Fruit fly (Drosophila melanogaster) whole organism, embryonic: ENCODE data around the gene Sur.

Experiments
- ATbp ChIP-seq: fragments of 200-800 bp; sonication (Bioruptor generic); optimal IDR thresholded peaks from 2 replicates; lab custom pipeline; 2017; ENCODE audit warnings: missing biosample characterization, mild to moderate bottlenecking, missing genetic modification characterization, missing genetic modification reagents
- CG10147 ChIP-seq: fragments of 200-800 bp; sonication (Bioruptor generic); optimal IDR thresholded peaks from 2 replicates; lab custom pipeline; 2019; ENCODE audit warnings: missing biosample characterization, mild to moderate bottlenecking, missing genetic modification characterization, moderate library complexity
- CG10209 ChIP-seq: fragments of 200-800 bp; sonication (Bioruptor generic); optimal IDR thresholded peaks from 3 replicates; lab custom pipeline; 2017; ENCODE audit warnings: missing biosample characterization, mild to moderate bottlenecking, missing genetic modification characterization, missing genetic modification reagents
- CG10979 ChIP-seq: fragments of 200-800 bp; sonication (Bioruptor generic); optimal IDR thresholded peaks from 2 replicates; lab custom pipeline; 2018; ENCODE audit warnings: missing biosample characterization, mild to moderate bottlenecking, missing genetic modification characterization, moderate library complexity
- CG12659 ChIP-seq: fragments of 200-800 bp; sonication (Bioruptor generic); optimal IDR thresholded peaks from 3 replicates; lab custom pipeline; 2017; ENCODE audit warnings: mild to moderate bottlenecking, missing biosample characterization, missing genetic modification reagents, missing genetic modification characterization
- CG13296 ChIP-seq: fragments of 200-800 bp; sonication (Bioruptor generic); optimal IDR thresholded peaks from 3 replicates; lab custom pipeline; 2018; ENCODE audit warnings: missing biosample characterization, mild to moderate bottlenecking, missing genetic modification characterization
- CG14667 ChIP-seq: fragments of 200-800 bp; sonication (Bioruptor generic); IDR thresholded peaks from 2 replicates; pipeline ENCODE4 v1.3.6; 2022; ENCODE audit warnings: missing biosample characterization, missing genetic modification characterization
- CG15479 ChIP-seq: fragments of 200-800 bp; sonication (Bioruptor generic); optimal IDR thresholded peaks from 3 replicates; lab custom pipeline; 2019; ENCODE audit warnings: missing biosample characterization, mild to moderate bottlenecking, missing genetic modification characterization, moderate library complexity
- CG17328 ChIP-seq: fragments of 200-800 bp; sonication (Bioruptor generic); IDR thresholded peaks from 2 replicates; pipeline ENCODE4 v1.3.6; 2022; ENCODE audit warnings: missing biosample characterization, missing genetic modification characterization
- CG17802 ChIP-seq: fragments of 200-800 bp; sonication (Bioruptor generic); optimal IDR thresholded peaks from 2 replicates; lab custom pipeline; 2018; ENCODE audit warnings: missing biosample characterization, mild to moderate bottlenecking, missing genetic modification characterization, moderate library complexity
- CG18476 ChIP-seq: fragments of 200-800 bp; sonication (Bioruptor generic); optimal IDR thresholded peaks from 2 replicates; lab custom pipeline; 2016; ENCODE audit warnings: missing biosample characterization, mild to moderate bottlenecking, missing genetic modification characterization
- CG3281 ChIP-seq: fragments of 200-800 bp; sonication (Bioruptor generic); optimal IDR thresholded peaks from 3 replicates; lab custom pipeline; 2017; ENCODE audit warnings: missing biosample characterization, mild to moderate bottlenecking, missing genetic modification characterization
- CG33213 ChIP-seq: fragments of 200-800 bp; sonication (Bioruptor generic); optimal IDR thresholded peaks from 3 replicates; lab custom pipeline; 2016; ENCODE audit warnings: missing biosample characterization, missing genetic modification characterization
- CG4617 ChIP-seq: fragments of 200-800 bp; sonication (Bioruptor generic); optimal IDR thresholded peaks from 3 replicates; lab custom pipeline; 2016; ENCODE audit warnings: missing biosample characterization, missing genetic modification characterization, borderline replicate concordance
- CG5953 ChIP-seq: fragments of 200-800 bp; sonication (Bioruptor generic); IDR thresholded peaks from 2 replicates; pipeline ENCODE4 v1.3.6; 2022; ENCODE audit warnings: missing biosample characterization, missing genetic modification characterization
- CG6683 ChIP-seq: fragments of 200-800 bp; sonication (Bioruptor generic); optimal IDR thresholded peaks from 2 replicates; lab custom pipeline; 2017; ENCODE audit warnings: missing biosample characterization, mild to moderate bottlenecking, missing genetic modification characterization, missing genetic modification reagents
- Dfd ChIP-seq, 2 experiments: fragments of >200 bp; optimal IDR thresholded peaks; 2 replicates each; lab custom pipeline; 2017; ENCODE audit warnings: missing biosample characterization in 2 of 2, missing genetic modification characterization in 2 of 2
- Dip2 ChIP-seq: fragments of 200-800 bp; sonication (Bioruptor generic); IDR thresholded peaks from 2 replicates; pipeline ENCODE4 v1.3.6; 2022; ENCODE audit warnings: missing biosample characterization, missing genetic modification characterization
- Doc2 ChIP-seq: fragments of 200-800 bp; sonication (Bioruptor generic); IDR thresholded peaks from 2 replicates; pipeline ENCODE4 v1.3.6; 2022; ENCODE audit warnings: missing biosample characterization, missing genetic modification characterization
- E2f2 ChIP-seq: fragments of 200-800 bp; sonication (Bioruptor generic); IDR thresholded peaks from 2 replicates; pipeline ENCODE4 v1.3.6; 2022; ENCODE audit warnings: missing biosample characterization, missing genetic modification characterization
- Eip74EF ChIP-seq, 2 experiments: fragments of 200-800 bp in 1 of 2; fragments of >200 bp in 1 of 2; sonication (Bioruptor generic) in 1 of 2; optimal IDR thresholded peaks; 2 replicates each; lab custom pipeline; 2017 to 2019; ENCODE audit warnings: missing biosample characterization in 2 of 2, missing genetic modification characterization in 2 of 2, mild to moderate bottlenecking in 1 of 2, moderate library complexity in 1 of 2
- Ets65A ChIP-seq: fragments of 200-800 bp; sonication (Bioruptor generic); peaks from one replicate; lab custom pipeline; 2016; ENCODE audit warnings: missing biosample characterization, missing genetic modification characterization
- H15 ChIP-seq: fragments of 200-800 bp; sonication (Bioruptor generic); IDR thresholded peaks from 3 replicates; pipeline ENCODE4 v1.3.6; 2022; ENCODE audit warnings: missing biosample characterization, missing genetic modification characterization
- HHEX ChIP-seq: fragments of 200-800 bp; sonication (Bioruptor generic); optimal IDR thresholded peaks from 3 replicates; lab custom pipeline; 2017; ENCODE audit warnings: missing biosample characterization, mild to moderate bottlenecking, missing genetic modification characterization, missing genetic modification reagents
- HLH4C ChIP-seq: fragments of 200-800 bp; sonication (Bioruptor generic); IDR thresholded peaks from 3 replicates; pipeline ENCODE4 v1.3.6; 2022; ENCODE audit warnings: missing biosample characterization, missing genetic modification characterization; ENCODE audit not compliant: partially characterized antibody
- HLHmδ ChIP-seq: fragments of 200-800 bp; sonication (Bioruptor generic); optimal IDR thresholded peaks from 2 replicates; lab custom pipeline; 2018; ENCODE audit warnings: missing biosample characterization, mild to moderate bottlenecking, missing genetic modification characterization, moderate library complexity
- Jarid2 ChIP-seq: fragments of 200-800 bp; sonication (Bioruptor generic); optimal IDR thresholded peaks from 3 replicates; lab custom pipeline; 2017; ENCODE audit warnings: mild to moderate bottlenecking, missing biosample characterization, missing genetic modification reagents, missing genetic modification characterization
- MTF-1 ChIP-seq: fragments of 200-800 bp; sonication (Bioruptor generic); optimal IDR thresholded peaks from 2 replicates; lab custom pipeline; 2018; ENCODE audit warnings: missing biosample characterization, mild to moderate bottlenecking, missing genetic modification characterization, borderline replicate concordance
- Med ChIP-seq: fragments of 200-800 bp; sonication (Bioruptor generic); peaks from one replicate; lab custom pipeline; 2016; ENCODE audit warnings: missing biosample characterization, missing genetic modification characterization, mild to moderate bottlenecking, inconsistent platforms, moderate library complexity
- Opbp ChIP-seq: fragments of 200-800 bp; sonication (Bioruptor generic); IDR thresholded peaks from 3 replicates; pipeline ENCODE4 v1.3.6; 2022; ENCODE audit warnings: missing biosample characterization, missing genetic modification characterization; ENCODE audit not compliant: partially characterized antibody
- Xrp1 ChIP-seq: fragments of 200-800 bp; sonication (Bioruptor generic); IDR thresholded peaks from 2 replicates; pipeline ENCODE4 v1.3.6; 2022; ENCODE audit warnings: missing biosample characterization, missing genetic modification characterization
- cwo ChIP-seq: fragments of 200-800 bp; sonication (Bioruptor generic); optimal IDR thresholded peaks from 3 replicates; lab custom pipeline; 2017; ENCODE audit warnings: missing biosample characterization, missing genetic modification characterization, mild to moderate bottlenecking, moderate library complexity, missing genetic modification reagents
- emc ChIP-seq: fragments of 200-800 bp; sonication (Bioruptor generic); optimal IDR thresholded peaks from 2 replicates; lab custom pipeline; 2016; ENCODE audit warnings: missing biosample characterization, missing genetic modification characterization
- esg ChIP-seq: fragments of 200-800 bp; sonication (Bioruptor generic); conservative IDR thresholded peaks from 2 replicates; pipeline ENCODE4 v1.3.6; 2022; ENCODE audit warnings: missing biosample characterization, missing genetic modification characterization
- exex ChIP-seq: fragments of 200-800 bp; sonication (Bioruptor generic); optimal IDR thresholded peaks from 4 replicates; lab custom pipeline; 2018; ENCODE audit warnings: missing biosample characterization, mild to moderate bottlenecking, missing genetic modification characterization, moderate library complexity
- jing ChIP-seq: fragments of 200-800 bp; sonication (Bioruptor generic); optimal IDR thresholded peaks from 2 replicates; lab custom pipeline; 2018; ENCODE audit warnings: missing biosample characterization, mild to moderate bottlenecking, missing genetic modification characterization
- kay ChIP-seq: fragments of 200-800 bp; sonication (Bioruptor generic); optimal IDR thresholded peaks from 2 replicates; lab custom pipeline; 2016; ENCODE audit warnings: missing biosample characterization, missing genetic modification characterization
- lola ChIP-seq, 3 experiments: fragments of >200 bp in 2 of 3; fragments of 200-800 bp in 1 of 3; sonication (Bioruptor generic) in 1 of 3; optimal IDR thresholded peaks; 2 replicates each; lab custom pipeline; 2017 to 2019; ENCODE audit warnings: missing biosample characterization in 3 of 3, missing genetic modification characterization in 3 of 3, mild to moderate bottlenecking in 1 of 3, moderate library complexity in 1 of 3
- nerfin-2 ChIP-seq: fragments of 200-800 bp; sonication (Bioruptor generic); IDR thresholded peaks from 2 replicates; pipeline ENCODE4 v1.3.6; 2022; ENCODE audit warnings: missing biosample characterization, missing genetic modification characterization; ENCODE audit not compliant: partially characterized antibody
- nmo ChIP-seq: fragments of 200-800 bp; sonication (Bioruptor generic); optimal IDR thresholded peaks from 2 replicates; lab custom pipeline; 2018; ENCODE audit warnings: missing biosample characterization, mild to moderate bottlenecking, missing genetic modification characterization, moderate library complexity
- pum ChIP-seq: fragments of 200-800 bp; sonication (Bioruptor generic); optimal IDR thresholded peaks from 2 replicates; lab custom pipeline; 2016; ENCODE audit warnings: missing biosample characterization, missing genetic modification characterization
- run ChIP-seq: fragments of 200-800 bp; sonication (Bioruptor generic); optimal IDR thresholded peaks from 3 replicates; lab custom pipeline; 2018; ENCODE audit warnings: missing biosample characterization, mild to moderate bottlenecking, missing genetic modification characterization
- salm ChIP-seq: fragments of 200-800 bp; sonication (Bioruptor generic); optimal IDR thresholded peaks from 2 replicates; lab custom pipeline; 2018; ENCODE audit warnings: missing biosample characterization, mild to moderate bottlenecking, missing genetic modification characterization
- sc ChIP-seq, 3 experiments: fragments of >200 bp in 2 of 3; fragments of 200-800 bp in 1 of 3; sonication (Bioruptor generic) in 1 of 3; optimal IDR thresholded peaks; 2 replicates in 2 of 3; 3 replicates in 1 of 3; lab custom pipeline; 2017; ENCODE audit warnings: mild to moderate bottlenecking in 1 of 3, missing biosample characterization in 1 of 3, missing genetic modification characterization in 1 of 3, missing genetic modification reagents in 1 of 3
- sim ChIP-seq: fragments of 200-800 bp; sonication (Bioruptor generic); IDR thresholded peaks from 2 replicates; pipeline ENCODE4 v1.3.6; 2022; ENCODE audit warnings: missing biosample characterization, missing genetic modification characterization
- tap ChIP-seq: fragments of 200-800 bp; optimal IDR thresholded peaks from 3 replicates; lab custom pipeline; 2019; ENCODE audit warnings: missing biosample characterization, mild to moderate bottlenecking, missing genetic modification characterization, moderate library complexity

Sur gene

dm6 chr2L:10200847-10201246 lies 1.9 kb upstream of the Sur start, which contains the start of the genes Ripalpha and RpL7 (continued):
- TF ChIP-seq CG5953 (peak; percentile 97), CG6683 (GFP tag; lab: Kevin White, UChicago) (peak; percentile 98), run (tag; lab: Kevin White, UChicago) (no peak), cwo (GFP tag; lab: Kevin White, UChicago) (peak; percentile 93), salm (tag; lab: Kevin White, UChicago) (peak; percentile 92), kay (GFP tag; lab: Kevin White, UChicago) (peak; percentile 92)

DNA sequence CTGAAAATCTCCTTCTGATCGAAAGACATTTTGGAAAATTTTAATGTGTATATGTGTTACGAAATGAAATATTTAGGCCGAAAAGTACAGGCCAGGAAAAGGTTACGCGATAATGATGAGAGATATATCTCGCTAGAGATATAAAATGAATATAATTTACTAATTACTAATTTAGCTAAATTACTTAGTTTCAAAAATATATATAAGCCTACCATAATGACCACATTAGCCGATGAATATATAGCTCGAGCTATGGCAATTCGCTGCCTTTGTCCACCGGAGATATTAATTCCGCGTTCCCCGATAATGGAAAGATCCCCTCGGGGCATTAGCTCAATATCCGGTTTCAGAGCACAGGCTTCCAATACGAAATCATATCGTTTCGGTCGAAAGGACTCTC lies 7.5 kb downstream of the Sur start, which contains the start of gene Fum4:
Gene Fum4 (minus strand): TSS at position 101 of the 400 bp plus-strand sequence.
- no peak for TF ChIP-seq emc (GFP tag; lab: Kevin White, UChicago)
- no peak for TF ChIP-seq sim (GFP tag; lab: Robert Waterston, UW)
- TF ChIP-seq CG17802 (tag; lab: Kevin White, UChicago): no peak
- no peak for TF ChIP-seq HHEX (GFP tag; lab: Kevin White, UChicago)
- TF ChIP-seq CG10979 (tag; lab: Kevin White, UChicago): no peak
- no peak for TF ChIP-seq lola (GFP tag; optimal IDR thresholded peaks at IDR 0.05; lab: Kevin White, UChicago)
- no peak for TF ChIP-seq sc (optimal IDR thresholded peaks at IDR 0.05; lab: Kevin White, UChicago)
- TF ChIP-seq sc (GFP tag; optimal IDR thresholded peaks at IDR 0.05; lab: Kevin White, UChicago): no peak
- no peak for TF ChIP-seq Doc2
- TF ChIP-seq Opbp (GFP tag; lab: Robert Waterston, UW): no peak
- no peak for TF ChIP-seq H15 (GFP tag; lab: Robert Waterston, UW)
- TF ChIP-seq HLH4C (GFP tag; lab: Robert Waterston, UW): no peak
- TF ChIP-seq MTF-1 (GFP tag; lab: Kevin White, UChicago): no peak
- no peak for TF ChIP-seq CG3281 (GFP tag; lab: Kevin White, UChicago)
- no peak for TF ChIP-seq Xrp1 (GFP tag; lab: Robert Waterston, UW)
- TF ChIP-seq exex (tag; lab: Kevin White, UChicago): no peak
- no peak for TF ChIP-seq CG18476
- TF ChIP-seq nerfin-2 (GFP tag; lab: Robert Waterston, UW): no peak

dm6 chr2L:10180182-10180779 lies 18.6 kb downstream of the Sur start, which contains the start of gene CG44153:
Gene CG44153, minus strand, starts transcription at chr2L:10180256.
- peak; percentile 40 for TF ChIP-seq Ets65A (GFP tag; lab: Kevin White, UChicago)
- TF ChIP-seq CG10147 (GFP tag; lab: Kevin White, UChicago): no peak
- no peak for TF ChIP-seq Dfd (GFP tag; optimal IDR thresholded peaks at IDR 0.05; lab: Kevin White, UChicago)
- peak; percentile 58 for TF ChIP-seq Jarid2
- TF ChIP-seq tap (tag; lab: Kevin White, UChicago): no peak
- no peak for TF ChIP-seq jing (GFP tag; lab: Kevin White, UChicago)
- no peak for TF ChIP-seq CG15479 (GFP tag; lab: Kevin White, UChicago)
- no peak for TF ChIP-seq CG4617 (GFP tag; lab: Kevin White, UChicago)
- TF ChIP-seq esg: no peak
- no peak for TF ChIP-seq Dip2
- no peak for TF ChIP-seq CG14667 (GFP tag; lab: Robert Waterston, UW)
- TF ChIP-seq pum (GFP tag; lab: Kevin White, UChicago): no peak
- no peak for TF ChIP-seq CG13296
- no peak for TF ChIP-seq nmo (GFP tag; lab: Kevin White, UChicago)
- TF ChIP-seq CG33213 (GFP tag; lab: Kevin White, UChicago): no peak
- TF ChIP-seq E2f2: no peak
- no peak for TF ChIP-seq Eip74EF (GFP tag; optimal IDR thresholded peaks at IDR 0.05; lab: Kevin White, UChicago)
- no peak for TF ChIP-seq Med (GFP tag; lab: Kevin White, UChicago)
- TF ChIP-seq CG12659 (GFP tag; lab: Kevin White, UChicago): no peak
- TF ChIP-seq ATbp: no peak
- TF ChIP-seq CG17328 (GFP tag; lab: Robert Waterston, UW): 0 out of 2 replicates have a peak, but pooled peaks have one; percentile 12
- no peak for TF ChIP-seq CG10209
- TF ChIP-seq HLHmδ (GFP tag; lab: Kevin White, UChicago): no peak
